Fruit fly (Drosophila melanogaster): ENCODE data around the gene CG13667.

- TF ChIP-seq usp (GFP tag; optimal IDR thresholded peaks at IDR 0.05) = no peak
- TF ChIP-seq pan (optimal IDR thresholded peaks at IDR 0.05) = no peak
- no peak for TF ChIP-seq CG8478 (optimal IDR thresholded peaks at IDR 0.05)
- TF ChIP-seq psq (optimal IDR thresholded peaks at IDR 0.05) = no peak
Observed at dm6 chr3L:8391240-8391639, 14.0 kb upstream of the CG13667 start, which contains the start of gene Jon66Ci.

All from whole organism.